Fruit fly (Drosophila melanogaster) whole organism, embryonic: ENCODE data around the gene Tg.

Source experiments
- CG10274 ChIP-seq: fragments of 200-800 bp; sonication (Bioruptor generic); optimal IDR thresholded peaks from 3 replicates; lab custom pipeline; 2017; ENCODE audit warnings: missing biosample characterization, mild to moderate bottlenecking, missing genetic modification characterization
- CG11560 ChIP-seq: fragments of 200-800 bp; sonication (Bioruptor generic); IDR thresholded peaks from 3 replicates; pipeline ENCODE4 v1.3.6; 2022; ENCODE audit warnings: missing biosample characterization, missing genetic modification characterization
- CG11723 ChIP-seq: fragments of 200-800 bp; sonication (Bioruptor generic); optimal IDR thresholded peaks from 2 replicates; lab custom pipeline; 2017; ENCODE audit warnings: missing biosample characterization, mild to moderate bottlenecking, missing genetic modification characterization
- CG12155 ChIP-seq: fragments of 200-800 bp; sonication (Bioruptor generic); optimal IDR thresholded peaks from 3 replicates; lab custom pipeline; 2016; ENCODE audit warnings: missing biosample characterization, missing genetic modification characterization
- CG17361 ChIP-seq: fragments of 200-800 bp; sonication (Bioruptor generic); IDR thresholded peaks from 3 replicates; pipeline ENCODE4 v1.3.6; 2022; ENCODE audit warnings: missing biosample characterization, missing genetic modification characterization
- CG1832 ChIP-seq: fragments of 200-800 bp; sonication (Bioruptor generic); optimal IDR thresholded peaks from 2 replicates; lab custom pipeline; 2017; ENCODE audit warnings: missing biosample characterization, mild to moderate bottlenecking, missing genetic modification characterization, inconsistent platforms
- CG2199 ChIP-seq: fragments of 200-800 bp; sonication (Bioruptor generic); IDR thresholded peaks from 3 replicates; pipeline ENCODE4 v1.3.6; 2022; ENCODE audit warnings: missing biosample characterization, missing genetic modification characterization
- CG30403 ChIP-seq: fragments of 200-800 bp; sonication (Bioruptor generic); optimal IDR thresholded peaks from 3 replicates; lab custom pipeline; 2016; ENCODE audit warnings: missing biosample characterization, missing genetic modification characterization
- CG3163 ChIP-seq: fragments of 200-800 bp; sonication (Bioruptor generic); optimal IDR thresholded peaks from 3 replicates; lab custom pipeline; 2016; ENCODE audit warnings: missing biosample characterization, missing genetic modification characterization
- CG32532 ChIP-seq: fragments of 200-800 bp; sonication (Bioruptor generic); IDR thresholded peaks from 2 replicates; pipeline ENCODE4 v1.3.6; 2022; ENCODE audit warnings: missing biosample characterization, missing genetic modification characterization
- CG3995 ChIP-seq: fragments of 200-800 bp; sonication (Bioruptor generic); optimal IDR thresholded peaks from 3 replicates; lab custom pipeline; 2016; ENCODE audit warnings: missing biosample characterization, missing genetic modification characterization
- CG4404 ChIP-seq: fragments of 200-800 bp; sonication (Bioruptor generic); IDR thresholded peaks from 2 replicates; pipeline ENCODE4 v1.3.6; 2022; ENCODE audit warnings: missing biosample characterization, missing genetic modification characterization
- CG4424 ChIP-seq: fragments of 200-800 bp; sonication (Bioruptor generic); optimal IDR thresholded peaks from 3 replicates; lab custom pipeline; 2016; ENCODE audit warnings: missing biosample characterization, missing genetic modification characterization
- CG6654 ChIP-seq: fragments of 200-800 bp; sonication (Bioruptor generic); optimal IDR thresholded peaks from 2 replicates; lab custom pipeline; 2017; ENCODE audit warnings: missing biosample characterization, mild to moderate bottlenecking, missing genetic modification characterization
- CG6765 ChIP-seq: fragments of 200-800 bp; sonication (Bioruptor generic); optimal IDR thresholded peaks from 3 replicates; lab custom pipeline; 2017; ENCODE audit warnings: missing biosample characterization, mild to moderate bottlenecking, missing genetic modification characterization
- CG6854 ChIP-seq: fragments of 200-800 bp; sonication (Bioruptor generic); optimal IDR thresholded peaks from 3 replicates; lab custom pipeline; 2017; ENCODE audit warnings: missing biosample characterization, mild to moderate bottlenecking, missing genetic modification characterization
- CG7786 ChIP-seq: fragments of 200-800 bp; sonication (Bioruptor generic); optimal IDR thresholded peaks from 2 replicates; lab custom pipeline; 2016; ENCODE audit warnings: missing biosample characterization, missing genetic modification characterization
- CG8765 ChIP-seq: fragments of 200-800 bp; sonication (Bioruptor generic); IDR thresholded peaks from 2 replicates; pipeline ENCODE4 v1.3.6; 2022; ENCODE audit warnings: missing biosample characterization, missing genetic modification characterization
- CG9215 ChIP-seq: fragments of 200-800 bp; sonication (Bioruptor generic); IDR thresholded peaks from 2 replicates; pipeline ENCODE4 v1.3.6; 2022; ENCODE audit warnings: missing biosample characterization, missing genetic modification characterization
- CG9609 ChIP-seq: fragments of 200-800 bp; sonication (Bioruptor generic); optimal IDR thresholded peaks from 3 replicates; lab custom pipeline; 2016; ENCODE audit warnings: missing biosample characterization, missing genetic modification characterization
- CG9817 ChIP-seq: fragments of 200-800 bp; sonication (Bioruptor generic); optimal IDR thresholded peaks from 2 replicates; lab custom pipeline; 2018; ENCODE audit warnings: missing biosample characterization, mild to moderate bottlenecking, missing genetic modification characterization, moderate library complexity
- D19A ChIP-seq: fragments of 200-800 bp; optimal IDR thresholded peaks from 3 replicates; lab custom pipeline; 2019; ENCODE audit warnings: missing biosample characterization, mild to moderate bottlenecking, missing genetic modification characterization, moderate library complexity
- Fer3 ChIP-seq: fragments of 200-800 bp; sonication (Bioruptor generic); optimal IDR thresholded peaks from 2 replicates; lab custom pipeline; 2018; ENCODE audit warnings: missing biosample characterization, mild to moderate bottlenecking, missing genetic modification characterization, moderate library complexity
- Hmr ChIP-seq: fragments of 200-800 bp; sonication (Bioruptor generic); optimal IDR thresholded peaks from 3 replicates; lab custom pipeline; 2017; ENCODE audit warnings: mild to moderate bottlenecking, missing biosample characterization, missing genetic modification reagents, missing genetic modification characterization
- Hmx ChIP-seq: fragments of 200-800 bp; sonication (Bioruptor generic); optimal IDR thresholded peaks from 2 replicates; lab custom pipeline; 2016; ENCODE audit warnings: missing biosample characterization, missing genetic modification characterization
- Lim3 ChIP-seq: fragments of 200-800 bp; sonication (Bioruptor generic); IDR thresholded peaks from 2 replicates; pipeline ENCODE4 v1.3.6; 2022; ENCODE audit warnings: missing biosample characterization, missing genetic modification characterization
- Ravus ChIP-seq: fragments of 200-800 bp; sonication (Bioruptor generic); IDR thresholded peaks from 2 replicates; pipeline ENCODE4 v1.3.6; 2022; ENCODE audit warnings: missing biosample characterization, missing genetic modification characterization
- Rfx ChIP-seq: fragments of 200-800 bp; sonication (Bioruptor generic); IDR thresholded peaks from 2 replicates; pipeline ENCODE4 v1.3.6; 2022; ENCODE audit warnings: missing biosample characterization, missing genetic modification characterization
- Side ChIP-seq: fragments of 200-800 bp; sonication (Bioruptor generic); optimal IDR thresholded peaks from 2 replicates; lab custom pipeline; 2016; ENCODE audit warnings: missing biosample characterization, missing genetic modification characterization
- Sox100B ChIP-seq: fragments of 200-800 bp; sonication (Bioruptor generic); optimal IDR thresholded peaks from 3 replicates; lab custom pipeline; 2018; ENCODE audit warnings: missing biosample characterization, mild to moderate bottlenecking, missing genetic modification characterization
- Spps ChIP-seq: fragments of 200-800 bp; sonication (Bioruptor generic); optimal IDR thresholded peaks from 2 replicates; lab custom pipeline; 2018; ENCODE audit warnings: missing biosample characterization, mild to moderate bottlenecking, missing genetic modification characterization
- Xbp1 ChIP-seq: fragments of 200-800 bp; sonication (Bioruptor generic); optimal IDR thresholded peaks from 3 replicates; lab custom pipeline; 2016; ENCODE audit warnings: missing biosample characterization, mild to moderate bottlenecking, missing genetic modification characterization
- ac ChIP-seq: fragments of 200-800 bp; sonication (Bioruptor generic); optimal IDR thresholded peaks from 3 replicates; lab custom pipeline; 2017; ENCODE audit warnings: missing biosample characterization, mild to moderate bottlenecking, missing genetic modification characterization
- al ChIP-seq: fragments of 200-800 bp; sonication (Bioruptor generic); IDR thresholded peaks from 2 replicates; pipeline ENCODE4 v1.3.6; 2022; ENCODE audit warnings: missing biosample characterization, missing genetic modification characterization
- bigmax ChIP-seq: fragments of 200-800 bp; sonication (Bioruptor generic); optimal IDR thresholded peaks from 2 replicates; lab custom pipeline; 2018; ENCODE audit warnings: missing biosample characterization, mild to moderate bottlenecking, missing genetic modification characterization
- cwo ChIP-seq: fragments of 200-800 bp; sonication (Bioruptor generic); optimal IDR thresholded peaks from 3 replicates; lab custom pipeline; 2017; ENCODE audit warnings: missing biosample characterization, missing genetic modification characterization, mild to moderate bottlenecking, moderate library complexity, missing genetic modification reagents
- lab ChIP-seq: fragments of 200-800 bp; sonication (Bioruptor generic); optimal IDR thresholded peaks from 3 replicates; lab custom pipeline; 2017; ENCODE audit warnings: missing biosample characterization, missing genetic modification characterization, mild to moderate bottlenecking, moderate library complexity, missing genetic modification reagents
- lilli ChIP-seq: fragments of 200-800 bp; sonication (Bioruptor generic); optimal IDR thresholded peaks from 3 replicates; lab custom pipeline; 2016; ENCODE audit warnings: missing biosample characterization, missing genetic modification characterization
- maf-S ChIP-seq: fragments of 200-800 bp; sonication (Bioruptor generic); optimal IDR thresholded peaks from 2 replicates; lab custom pipeline; 2016; ENCODE audit warnings: missing biosample characterization, missing genetic modification characterization
- nom ChIP-seq: fragments of 200-800 bp; sonication (Bioruptor generic); optimal IDR thresholded peaks from 2 replicates; lab custom pipeline; 2017; ENCODE audit warnings: missing biosample characterization, missing genetic modification characterization, mild to moderate bottlenecking, moderate library complexity, missing genetic modification reagents
- pum ChIP-seq: fragments of 200-800 bp; sonication (Bioruptor generic); optimal IDR thresholded peaks from 2 replicates; lab custom pipeline; 2016; ENCODE audit warnings: missing biosample characterization, missing genetic modification characterization
- ranshi ChIP-seq: fragments of 200-800 bp; sonication (Bioruptor generic); IDR thresholded peaks from 2 replicates; pipeline ENCODE4 v1.3.6; 2022; ENCODE audit warnings: missing biosample characterization, missing genetic modification characterization
- row ChIP-seq: fragments of 200-800 bp; sonication (Bioruptor generic); IDR thresholded peaks from 3 replicates; pipeline ENCODE4 v1.3.6; 2022; ENCODE audit warnings: missing biosample characterization, missing genetic modification characterization
- schlank ChIP-seq: fragments of 200-800 bp; sonication (Bioruptor generic); optimal IDR thresholded peaks from 2 replicates; lab custom pipeline; 2018; ENCODE audit warnings: missing biosample characterization, mild to moderate bottlenecking, missing genetic modification characterization
- sens ChIP-seq: fragments of 200-800 bp; sonication (Bioruptor generic); peaks from one replicate; lab custom pipeline; 2016; ENCODE audit warnings: missing biosample characterization, missing genetic modification characterization
- slbo ChIP-seq: fragments of 200-800 bp; sonication (Bioruptor generic); IDR thresholded peaks from 2 replicates; pipeline ENCODE4 v1.3.6; 2022; ENCODE audit warnings: missing biosample characterization, missing genetic modification characterization
- tgo ChIP-seq: fragments of 200-800 bp; sonication (Bioruptor generic); IDR thresholded peaks from 3 replicates; pipeline ENCODE4 v1.3.6; 2022; ENCODE audit warnings: missing biosample characterization, missing genetic modification characterization
- tio ChIP-seq: fragments of 200-800 bp; sonication (Bioruptor generic); optimal IDR thresholded peaks from 2 replicates; lab custom pipeline; 2017; ENCODE audit warnings: missing biosample characterization, missing genetic modification characterization, inconsistent platforms
- tna ChIP-seq: fragments of 200-800 bp; sonication (Bioruptor generic); IDR thresholded peaks from 2 replicates; pipeline ENCODE4 v1.3.6; 2022; ENCODE audit warnings: missing biosample characterization, missing genetic modification characterization; ENCODE audit not compliant: partially characterized antibody
- vvl ChIP-seq: fragments of 200-800 bp; sonication (Bioruptor generic); IDR thresholded peaks from 2 replicates; pipeline ENCODE4 v1.3.6; 2022; ENCODE audit warnings: missing biosample characterization, missing genetic modification characterization
- wdn ChIP-seq: fragments of 200-800 bp; sonication (Bioruptor generic); IDR thresholded peaks from 2 replicates; pipeline ENCODE4 v1.3.6; 2022; ENCODE audit warnings: missing biosample characterization, missing genetic modification characterization

Tg gene

dm6 chr2L:8000578-8001040 is 10.6 kb upstream of the Tg start (continued):
- TF ChIP-seq CG17361 = 0 out of 3 replicates have a peak, but pooled peaks have one; percentile 23
- no peak for TF ChIP-seq tio (GFP tag; lab: Kevin White, UChicago)
- TF ChIP-seq CG3995 (GFP tag; lab: Kevin White, UChicago) = peak; percentile 9
- peak; percentile 71; the same call in 1 of the 2 replicates for TF ChIP-seq CG32532 (GFP tag; lab: Robert Waterston, UW)
- TF ChIP-seq CG7786 (GFP tag; lab: Kevin White, UChicago) = peak; percentile 20
- peak; percentile 4 for TF ChIP-seq CG6854 (GFP tag; lab: Kevin White, UChicago)
- TF ChIP-seq CG4404 (GFP tag; lab: Robert Waterston, UW) = peak; percentile 48
- TF ChIP-seq CG9817 (tag; lab: Kevin White, UChicago) = peak; percentile 5
- peak; percentile 57 for TF ChIP-seq Rfx (GFP tag; lab: Robert Waterston, UW)
- TF ChIP-seq CG9215 = 0 out of 2 replicates have a peak, but pooled peaks have one; percentile 36
- peak; percentile 26 for TF ChIP-seq CG6654 (GFP tag; lab: Kevin White, UChicago)
- no peak for TF ChIP-seq Lim3 (GFP tag; lab: Robert Waterston, UW)
- TF ChIP-seq Side (GFP tag; lab: Kevin White, UChicago) = no peak
- peak; percentile 12; the same call in 1 of the 3 replicates for TF ChIP-seq row (GFP tag; lab: Robert Waterston, UW)
- peak; percentile 40 for TF ChIP-seq schlank (tag; lab: Kevin White, UChicago)
- peak; percentile 44 for TF ChIP-seq CG12155
- TF ChIP-seq maf-S (GFP tag; lab: Kevin White, UChicago) = peak; percentile 11
- peak; percentile 31 for TF ChIP-seq cwo (GFP tag; lab: Kevin White, UChicago)
- no peak; the same call in 1 of the 2 replicates for TF ChIP-seq CG8765 (GFP tag; lab: Robert Waterston, UW)
- TF ChIP-seq CG4424 (GFP tag; lab: Kevin White, UChicago) = no peak
- no peak for TF ChIP-seq bigmax (GFP tag; lab: Kevin White, UChicago)
- no peak for TF ChIP-seq Hmx (GFP tag; lab: Kevin White, UChicago)
- TF ChIP-seq CG11560 = peak; percentile 53; the same call in 1 of the 3 replicates
- TF ChIP-seq CG11723 (GFP tag; lab: Kevin White, UChicago) = no peak
- TF ChIP-seq slbo (GFP tag; lab: Robert Waterston, UW) = peak; percentile 74
- TF ChIP-seq Hmr (GFP tag; lab: Kevin White, UChicago) = peak; percentile 55
- TF ChIP-seq CG9609 = no peak
- peak; percentile 68 for TF ChIP-seq lilli (GFP tag; lab: Kevin White, UChicago)
- TF ChIP-seq CG30403 = peak; percentile 33
- TF ChIP-seq CG1832 (GFP tag; lab: Kevin White, UChicago) = no peak
- TF ChIP-seq CG2199 (GFP tag; lab: Robert Waterston, UW) = no peak
- TF ChIP-seq ranshi (GFP tag; lab: Robert Waterston, UW) = no peak
- TF ChIP-seq ac (GFP tag; lab: Kevin White, UChicago) = no peak
- TF ChIP-seq CG10274 = peak; percentile 97
- TF ChIP-seq Fer3 = peak; percentile 27
- peak; percentile 9 for TF ChIP-seq pum (GFP tag; lab: Kevin White, UChicago)
- 0 out of 2 replicates have a peak, but pooled peaks have one; percentile 46 for TF ChIP-seq wdn (GFP tag; lab: Robert Waterston, UW)
- TF ChIP-seq Sox100B (GFP tag; lab: Kevin White, UChicago) = no peak
- TF ChIP-seq CG3163 (GFP tag; lab: Kevin White, UChicago) = no peak
- TF ChIP-seq lab (GFP tag; lab: Kevin White, UChicago) = peak; percentile 63
- TF ChIP-seq sens = peak; percentile 72
- TF ChIP-seq vvl (GFP tag; lab: Robert Waterston, UW) = peak; percentile 23; the same call in 1 of the 2 replicates
- TF ChIP-seq tna = no peak
- TF ChIP-seq tgo (GFP tag; lab: Robert Waterston, UW) = no peak
- TF ChIP-seq D19A = no peak
- TF ChIP-seq Ravus (GFP tag; lab: Robert Waterston, UW) = no peak
- peak; percentile 9 for TF ChIP-seq Xbp1 (GFP tag; lab: Kevin White, UChicago)
- TF ChIP-seq Spps (tag; lab: Kevin White, UChicago) = no peak
- TF ChIP-seq nom (GFP tag; lab: Kevin White, UChicago) = peak; percentile 98
- peak; percentile 51 for TF ChIP-seq CG6765 (GFP tag; lab: Kevin White, UChicago)
- peak; percentile 59 for TF ChIP-seq al
